Worm (Caenorhabditis elegans) whole organism, young adult: Measurements from ENCODE around the gene T08G5.2.

Experiments
- F49E8.2 ChIP-seq: sonication (generic microtip); optimal IDR thresholded peaks from 3 replicates; lab custom pipeline; 2017; ENCODE audit warnings: missing genetic modification characterization, mild to moderate bottlenecking, missing compliant biosample characterization, antibody characterized with exemption, moderate library complexity; ENCODE audit not compliant: insufficient read depth
- Y95B8A.8 ChIP-seq: fragments of 200-800 bp; sonication (Bioruptor generic); IDR thresholded peaks from 2 replicates; pipeline ENCODE4 v1.3.6; 2022; ENCODE audit warnings: missing genetic modification reagents, missing genetic modification characterization, missing compliant biosample characterization
- ama-1 ChIP-seq, 3 experiments: fragments of 150-350 bp in 1 of 3; sonication (generic microtip) in 2 of 3; optimal IDR thresholded peaks; 2 replicates each; lab custom pipeline; 2014 to 2018; ENCODE audit warnings: missing biosample characterization in 2 of 3, missing genetic modification characterization in 2 of 3, missing genetic modification reagents in 2 of 3
- attf-5 ChIP-seq: fragments of 200-800 bp; sonication (Bioruptor generic); optimal IDR thresholded peaks from 2 replicates; lab custom pipeline; 2018; ENCODE audit warnings: mild to moderate bottlenecking, missing genetic modification characterization, missing compliant biosample characterization
- ccch-3 ChIP-seq: fragments of 200-800 bp; sonication (Bioruptor generic); optimal IDR thresholded peaks from 2 replicates; lab custom pipeline; 2018; ENCODE audit warnings: mild to moderate bottlenecking, missing genetic modification characterization, missing compliant biosample characterization
- efl-1 ChIP-seq: fragments of 150-350 bp; optimal IDR thresholded peaks from 2 replicates; lab custom pipeline; 2014; ENCODE audit warnings: missing biosample characterization, missing genetic modification reagents, missing genetic modification characterization
- gei-17 ChIP-seq: fragments of 200-800 bp; sonication (Bioruptor generic); optimal IDR thresholded peaks from 2 replicates; lab custom pipeline; 2018; ENCODE audit warnings: mild to moderate bottlenecking, missing genetic modification characterization, missing compliant biosample characterization
- lag-1 ChIP-seq: fragments of 200-800 bp; sonication (Bioruptor generic); IDR thresholded peaks from 2 replicates; pipeline ENCODE4 v1.3.6; 2022; ENCODE audit warnings: missing genetic modification reagents, missing genetic modification characterization, missing compliant biosample characterization
- madf-6 ChIP-seq: fragments of 200-800 bp; sonication (Bioruptor generic); IDR thresholded peaks from 2 replicates; pipeline ENCODE4 v1.3.6; 2022; ENCODE audit warnings: missing genetic modification reagents, missing genetic modification characterization, missing compliant biosample characterization
- pha-4 ChIP-seq: fragments of 150-350 bp; sonication (generic microtip); optimal IDR thresholded peaks from 2 replicates; lab custom pipeline; 2014; ENCODE audit warnings: missing biosample characterization, missing genetic modification reagents, missing genetic modification characterization
- tbx-9 ChIP-seq: sonication (generic microtip); optimal IDR thresholded peaks from 2 replicates; lab custom pipeline; 2016; ENCODE audit warnings: borderline replicate concordance, missing genetic modification characterization, inconsistent platforms, missing compliant biosample characterization
- xnd-1 ChIP-seq: sonication (generic microtip); optimal IDR thresholded peaks from 2 replicates; lab custom pipeline; 2016; ENCODE audit warnings: missing genotype, missing genetic modification reagents, missing genetic modification characterization, missing compliant biosample characterization
- ztf-18 ChIP-seq: sonication (generic microtip); optimal IDR thresholded peaks from 2 replicates; lab custom pipeline; 2016; ENCODE audit warnings: missing genotype, mild to moderate bottlenecking, missing genetic modification characterization, missing compliant biosample characterization
- ztf-22 ChIP-seq: fragments of 200-800 bp; sonication (Bioruptor generic); optimal IDR thresholded peaks from 2 replicates; lab custom pipeline; 2018; ENCODE audit warnings: mild to moderate bottlenecking, missing genetic modification characterization, moderate library complexity, missing compliant biosample characterization

DNA sequence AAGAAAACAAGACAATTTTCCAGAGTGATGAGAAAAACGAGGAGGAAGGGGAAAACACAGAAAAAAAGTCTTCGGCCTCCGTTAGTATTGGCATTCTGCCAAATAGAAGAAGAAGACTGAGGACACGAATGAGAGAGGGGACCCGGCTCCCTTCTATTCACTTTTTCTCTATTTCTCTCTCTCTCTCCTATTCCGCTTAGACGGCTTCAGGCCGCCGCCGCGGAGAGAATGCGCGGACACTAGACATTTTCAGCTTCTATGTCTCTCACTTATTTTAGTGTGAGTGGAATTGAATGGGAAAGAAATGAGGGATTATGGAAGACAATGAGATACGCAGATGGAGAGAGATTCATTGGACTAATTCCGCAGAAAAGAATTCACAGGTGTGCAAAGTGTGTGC lies 19.3 kb downstream of the T08G5.2 start:
- no peak for TF ChIP-seq Y95B8A.8 (GFP tag; lab: Robert Waterston, UW)
- no peak for TF ChIP-seq attf-5 (GFP tag; lab: Kevin White, UChicago)
- no peak for TF ChIP-seq ama-1 (optimal IDR thresholded peaks at IDR 0.05; lab: Kevin White, UChicago)
- no peak for TF ChIP-seq ama-1 (GFP tag; optimal IDR thresholded peaks at IDR 0.05; lab: Kevin White, UChicago)
- no peak for TF ChIP-seq pha-4 (tag; lab: Kevin White, UChicago)
- TF ChIP-seq madf-6 (GFP tag; lab: Robert Waterston, UW): no peak
- TF ChIP-seq ztf-22 (GFP tag; lab: Kevin White, UChicago): no peak
- TF ChIP-seq lag-1 (GFP tag; lab: Robert Waterston, UW): no peak
- no peak for TF ChIP-seq gei-17 (GFP tag; lab: Kevin White, UChicago)
- no peak for TF ChIP-seq tbx-9 (tag; lab: Kevin White, UChicago)
- TF ChIP-seq ccch-3 (GFP tag; lab: Kevin White, UChicago): no peak
- no peak for TF ChIP-seq ztf-18 (tag; lab: Kevin White, UChicago)
- no peak for TF ChIP-seq efl-1 (GFP tag; lab: Kevin White, UChicago)
- no peak for TF ChIP-seq xnd-1 (tag; lab: Kevin White, UChicago)
- no peak for TF ChIP-seq F49E8.2 (tag; lab: Kevin White, UChicago)
